Fruit fly (Drosophila melanogaster) whole organism, embryonic: ENCODE data around the gene Pex3.

Experiments
- C15 ChIP-seq: fragments of 200-800 bp; sonication (Bioruptor generic); IDR thresholded peaks from 3 replicates; pipeline ENCODE4 v1.3.6; 2022; ENCODE audit warnings: missing biosample characterization, missing genetic modification characterization
- CG1024 ChIP-seq: fragments of 200-800 bp; sonication (Bioruptor generic); IDR thresholded peaks from 2 replicates; pipeline ENCODE4 v1.3.6; 2022; ENCODE audit warnings: missing biosample characterization, missing genetic modification characterization
- CG10267 ChIP-seq: fragments of 200-800 bp; sonication (Bioruptor generic); optimal IDR thresholded peaks from 2 replicates; lab custom pipeline; 2018; ENCODE audit warnings: missing biosample characterization, mild to moderate bottlenecking, missing genetic modification characterization, moderate library complexity
- CG10274 ChIP-seq: fragments of 200-800 bp; sonication (Bioruptor generic); optimal IDR thresholded peaks from 3 replicates; lab custom pipeline; 2017; ENCODE audit warnings: missing biosample characterization, mild to moderate bottlenecking, missing genetic modification characterization
- CG11456 ChIP-seq: fragments of 200-800 bp; sonication (Bioruptor generic); IDR thresholded peaks from 3 replicates; pipeline ENCODE4 v1.3.6; 2022; ENCODE audit warnings: missing biosample characterization, missing genetic modification characterization
- CG12219 ChIP-seq: fragments of 200-800 bp; sonication (Bioruptor generic); optimal IDR thresholded peaks from 3 replicates; lab custom pipeline; 2018; ENCODE audit warnings: missing biosample characterization, mild to moderate bottlenecking, missing genetic modification characterization
- CG15514 ChIP-seq: fragments of 200-800 bp; sonication (Bioruptor generic); optimal IDR thresholded peaks from 3 replicates; lab custom pipeline; 2017; ENCODE audit warnings: missing biosample characterization, missing genetic modification characterization, mild to moderate bottlenecking, moderate library complexity, missing genetic modification reagents
- CG1603 ChIP-seq: fragments of 200-800 bp; sonication (Bioruptor generic); optimal IDR thresholded peaks from 2 replicates; lab custom pipeline; 2019; ENCODE audit warnings: missing biosample characterization, mild to moderate bottlenecking, missing genetic modification characterization, moderate library complexity
- CG1647 ChIP-seq: fragments of 200-800 bp; sonication (Bioruptor generic); optimal IDR thresholded peaks from 3 replicates; lab custom pipeline; 2016; ENCODE audit warnings: missing biosample characterization, missing genetic modification characterization
- CG1792 ChIP-seq: fragments of 200-800 bp; sonication (Bioruptor generic); optimal IDR thresholded peaks from 2 replicates; lab custom pipeline; 2016; ENCODE audit warnings: missing biosample characterization, missing genetic modification characterization
- CG1832 ChIP-seq: fragments of 200-800 bp; sonication (Bioruptor generic); optimal IDR thresholded peaks from 2 replicates; lab custom pipeline; 2017; ENCODE audit warnings: missing biosample characterization, mild to moderate bottlenecking, missing genetic modification characterization, inconsistent platforms
- CG32532 ChIP-seq: fragments of 200-800 bp; sonication (Bioruptor generic); IDR thresholded peaks from 2 replicates; pipeline ENCODE4 v1.3.6; 2022; ENCODE audit warnings: missing biosample characterization, missing genetic modification characterization
- CG4360 ChIP-seq: fragments of 200-800 bp; sonication (Bioruptor generic); IDR thresholded peaks from 2 replicates; pipeline ENCODE4 v1.3.6; 2022; ENCODE audit warnings: missing biosample characterization, missing genetic modification characterization
- CG4730 ChIP-seq: fragments of 200-800 bp; sonication (Bioruptor generic); IDR thresholded peaks from 2 replicates; pipeline ENCODE4 v1.3.6; 2022; ENCODE audit warnings: missing biosample characterization, missing genetic modification characterization
- CG5953 ChIP-seq: fragments of 200-800 bp; sonication (Bioruptor generic); IDR thresholded peaks from 2 replicates; pipeline ENCODE4 v1.3.6; 2022; ENCODE audit warnings: missing biosample characterization, missing genetic modification characterization
- CG6272 ChIP-seq: fragments of 200-800 bp; sonication (Bioruptor generic); IDR thresholded peaks from 2 replicates; pipeline ENCODE4 v1.3.6; 2022; ENCODE audit warnings: missing biosample characterization, missing genetic modification characterization
- CG8290 ChIP-seq, 3 experiments: fragments of 200-800 bp; sonication (Bioruptor generic); optimal IDR thresholded peaks; 2 replicates each; lab custom pipeline; 2016 to 2019; ENCODE audit warnings: missing biosample characterization in 3 of 3, missing genetic modification characterization in 3 of 3, mild to moderate bottlenecking in 2 of 3, moderate library complexity in 1 of 3
- Gug ChIP-seq: fragments of 200-800 bp; sonication (Bioruptor generic); IDR thresholded peaks from 4 replicates; pipeline ENCODE4 v1.3.6; 2022; ENCODE audit warnings: missing biosample characterization, missing genetic modification characterization
- Lpt ChIP-seq: fragments of >200 bp; optimal IDR thresholded peaks from 2 replicates; lab custom pipeline; 2018; ENCODE audit warnings: missing biosample characterization, missing genetic modification characterization
- Myb ChIP-seq: fragments of 200-800 bp; sonication (Bioruptor generic); optimal IDR thresholded peaks from 2 replicates; lab custom pipeline; 2016; ENCODE audit warnings: missing biosample characterization, missing genetic modification characterization
- Nf-YB ChIP-seq: fragments of 200-800 bp; sonication (Bioruptor generic); optimal IDR thresholded peaks from 3 replicates; lab custom pipeline; 2019; ENCODE audit warnings: missing biosample characterization, mild to moderate bottlenecking, missing genetic modification characterization, moderate library complexity
- Ravus ChIP-seq: fragments of 200-800 bp; sonication (Bioruptor generic); IDR thresholded peaks from 2 replicates; pipeline ENCODE4 v1.3.6; 2022; ENCODE audit warnings: missing biosample characterization, missing genetic modification characterization
- Rx ChIP-seq: fragments of 200-800 bp; sonication (Bioruptor generic); IDR thresholded peaks from 2 replicates; pipeline ENCODE4 v1.3.6; 2022; ENCODE audit warnings: missing biosample characterization, missing genetic modification characterization
- Sox100B ChIP-seq: fragments of 200-800 bp; sonication (Bioruptor generic); optimal IDR thresholded peaks from 3 replicates; lab custom pipeline; 2018; ENCODE audit warnings: missing biosample characterization, mild to moderate bottlenecking, missing genetic modification characterization
- Trl ChIP-seq, 3 experiments: fragments of >200 bp in 2 of 3; fragments of 200-800 bp in 1 of 3; sonication (Bioruptor generic) in 1 of 3; optimal IDR thresholded peaks; 2 replicates in 1 of 3; 3 replicates in 2 of 3; lab custom pipeline; 2016 to 2017; ENCODE audit warnings: missing biosample characterization in 1 of 3, missing genetic modification characterization in 1 of 3
- amos ChIP-seq: fragments of 200-800 bp; sonication (Bioruptor generic); IDR thresholded peaks from 2 replicates; pipeline ENCODE4 v1.3.6; 2022; ENCODE audit warnings: missing biosample characterization, missing genetic modification characterization; ENCODE audit not compliant: partially characterized antibody
- bbx ChIP-seq: fragments of 200-800 bp; sonication (Bioruptor generic); IDR thresholded peaks from 2 replicates; pipeline ENCODE4 v1.3.6; 2022; ENCODE audit warnings: missing biosample characterization, missing genetic modification characterization; ENCODE audit not compliant: partially characterized antibody
- bowl ChIP-seq: fragments of 200-800 bp; sonication (Bioruptor generic); IDR thresholded peaks from 2 replicates; pipeline ENCODE4 v1.3.6; 2022; ENCODE audit warnings: missing biosample characterization, missing genetic modification characterization
- cato ChIP-seq: fragments of 200-800 bp; sonication (Bioruptor generic); optimal IDR thresholded peaks from 2 replicates; lab custom pipeline; 2016; ENCODE audit warnings: missing biosample characterization, missing genetic modification characterization, borderline replicate concordance
- chn ChIP-seq: fragments of 200-800 bp; sonication (Bioruptor generic); optimal IDR thresholded peaks from 2 replicates; lab custom pipeline; 2016; ENCODE audit warnings: missing biosample characterization, missing genetic modification characterization
- disco-r ChIP-seq: fragments of 200-800 bp; sonication (Bioruptor generic); optimal IDR thresholded peaks from 2 replicates; lab custom pipeline; 2016; ENCODE audit warnings: missing biosample characterization, missing genetic modification characterization
- eyg ChIP-seq: fragments of 200-800 bp; sonication (Bioruptor generic); optimal IDR thresholded peaks from 3 replicates; lab custom pipeline; 2016; ENCODE audit warnings: missing biosample characterization, missing genetic modification characterization
- gcm ChIP-seq: fragments of 200-800 bp; sonication (Bioruptor generic); optimal IDR thresholded peaks from 2 replicates; lab custom pipeline; 2019; ENCODE audit warnings: missing biosample characterization, mild to moderate bottlenecking, missing genetic modification characterization, moderate library complexity
- gsb-n ChIP-seq: fragments of 200-800 bp; sonication (Bioruptor generic); optimal IDR thresholded peaks from 3 replicates; lab custom pipeline; 2018; ENCODE audit warnings: missing biosample characterization, mild to moderate bottlenecking, missing genetic modification characterization
- hkb ChIP-seq, 2 experiments: fragments of 200-800 bp in 1 of 2; fragments of >200 bp in 1 of 2; sonication (Bioruptor generic) in 1 of 2; IDR thresholded peaks in 1 of 2; optimal IDR thresholded peaks in 1 of 2; 2 replicates each; pipeline versions ENCODE4 v1.3.6 to Lab custom; 2017 to 2022; ENCODE audit warnings: missing biosample characterization in 1 of 2, missing genetic modification characterization in 1 of 2
- jigr1 ChIP-seq: fragments of 200-800 bp; sonication (Bioruptor generic); IDR thresholded peaks from 3 replicates; pipeline ENCODE4 v1.3.6; 2022; ENCODE audit warnings: missing biosample characterization, missing genetic modification characterization
- jing ChIP-seq: fragments of 200-800 bp; sonication (Bioruptor generic); optimal IDR thresholded peaks from 2 replicates; lab custom pipeline; 2018; ENCODE audit warnings: missing biosample characterization, mild to moderate bottlenecking, missing genetic modification characterization
- klu ChIP-seq: fragments of 200-800 bp; sonication (Bioruptor generic); IDR thresholded peaks from 2 replicates; pipeline ENCODE4 v1.3.6; 2022; ENCODE audit warnings: missing biosample characterization, missing genetic modification characterization
- lov ChIP-seq, 2 experiments: fragments of 200-800 bp in 1 of 2; fragments of >200 bp in 1 of 2; sonication (Bioruptor generic) in 1 of 2; IDR thresholded peaks in 1 of 2; optimal IDR thresholded peaks in 1 of 2; 2 replicates in 1 of 2; 3 replicates in 1 of 2; pipeline versions ENCODE4 v1.3.6 to Lab custom; 2017 to 2022; ENCODE audit warnings: missing biosample characterization in 1 of 2, missing genetic modification characterization in 1 of 2
- prd ChIP-seq, 3 experiments: fragments of >200 bp in 2 of 3; fragments of 200-800 bp in 1 of 3; sonication (Bioruptor generic) in 1 of 3; optimal IDR thresholded peaks in 2 of 3; IDR thresholded peaks in 1 of 3; 2 replicates in 2 of 3; 3 replicates in 1 of 3; pipeline versions ENCODE4 v1.3.6 to Lab custom; 2017 to 2022; ENCODE audit warnings: missing biosample characterization in 1 of 3, missing genetic modification characterization in 1 of 3
- sc ChIP-seq, 3 experiments: fragments of >200 bp in 2 of 3; fragments of 200-800 bp in 1 of 3; sonication (Bioruptor generic) in 1 of 3; optimal IDR thresholded peaks; 2 replicates in 2 of 3; 3 replicates in 1 of 3; lab custom pipeline; 2017; ENCODE audit warnings: mild to moderate bottlenecking in 1 of 3, missing biosample characterization in 1 of 3, missing genetic modification characterization in 1 of 3, missing genetic modification reagents in 1 of 3
- seq ChIP-seq: fragments of 200-800 bp; sonication (Bioruptor generic); IDR thresholded peaks from 2 replicates; pipeline ENCODE4 v1.3.6; 2022; ENCODE audit warnings: missing biosample characterization, missing genetic modification characterization
- twi ChIP-seq: fragments of 200-800 bp; optimal IDR thresholded peaks from 2 replicates; lab custom pipeline; 2019; ENCODE audit warnings: missing biosample characterization, mild to moderate bottlenecking, missing genetic modification characterization, moderate library complexity
- vfl ChIP-seq: fragments of 200-800 bp; sonication (Bioruptor generic); optimal IDR thresholded peaks from 2 replicates; lab custom pipeline; 2016; ENCODE audit warnings: missing biosample characterization, missing genetic modification characterization
- zen ChIP-seq: fragments of 200-800 bp; sonication (Bioruptor generic); optimal IDR thresholded peaks from 3 replicates; lab custom pipeline; 2018; ENCODE audit warnings: missing biosample characterization, mild to moderate bottlenecking, missing genetic modification characterization, moderate library complexity
- zfh2 ChIP-seq: fragments of 200-800 bp; sonication (Bioruptor generic); optimal IDR thresholded peaks from 2 replicates; lab custom pipeline; 2016; ENCODE audit warnings: missing biosample characterization, missing genetic modification characterization

Pex3 gene

DNA sequence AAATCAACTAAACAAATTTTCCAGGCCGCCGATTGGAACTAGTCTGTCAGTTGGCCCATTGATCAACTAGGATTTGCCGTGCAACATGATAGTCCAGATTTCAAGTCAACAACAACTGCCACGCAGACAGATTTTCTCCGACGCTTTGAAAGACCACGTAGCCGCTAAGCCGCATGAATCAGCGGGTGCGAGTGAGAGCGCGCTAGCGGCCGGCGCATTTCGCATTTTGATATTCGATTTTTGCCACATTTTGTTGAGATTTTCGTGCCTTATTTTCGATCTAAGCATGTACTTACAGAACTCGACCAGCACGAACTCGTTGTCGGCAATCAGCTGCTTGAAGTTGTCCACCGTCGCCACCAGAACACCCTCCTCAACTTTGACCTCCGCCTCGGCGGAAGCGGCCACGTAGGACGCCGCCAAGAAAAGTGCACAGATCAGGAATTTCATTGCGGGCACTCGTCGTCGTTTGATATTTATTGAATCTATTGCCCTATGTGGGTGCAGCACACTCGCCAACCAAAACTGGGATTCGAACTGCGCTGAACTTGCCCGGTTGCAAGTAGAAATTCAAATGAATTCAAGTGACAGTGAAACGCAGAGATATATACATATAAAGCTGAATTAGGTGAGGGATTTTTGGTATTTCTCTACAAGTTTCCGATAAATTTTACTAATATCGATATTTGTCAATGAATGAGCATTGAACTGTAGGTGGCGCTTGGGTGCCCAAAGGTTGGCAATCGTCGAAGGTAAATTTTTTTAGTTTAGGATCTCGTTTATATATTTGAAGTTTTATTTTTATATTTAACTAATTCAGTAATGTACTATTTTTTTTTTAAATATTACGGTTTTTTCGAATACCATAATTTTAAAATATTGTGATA, 1.9 kb upstream of the Pex3 start, which contains the start of gene Pdi (continued):
- TF ChIP-seq chn (GFP tag; lab: Kevin White, UChicago), result no peak
- no peak for TF ChIP-seq CG4360
- TF ChIP-seq CG6272, result 0 out of 2 replicates have a peak, but pooled peaks have one; percentile 41
- TF ChIP-seq jigr1 (GFP tag; lab: Robert Waterston, UW), result no peak; the same call in 2 of the 3 replicates
- TF ChIP-seq bbx, result peak; percentile 83
- TF ChIP-seq CG1647 (GFP tag; lab: Kevin White, UChicago), result peak; percentile 14
- TF ChIP-seq jing (GFP tag; lab: Kevin White, UChicago), result no peak
- TF ChIP-seq CG10274, result no peak
- TF ChIP-seq CG10267 (tag; lab: Kevin White, UChicago), result peak; percentile 64
- TF ChIP-seq Lpt (GFP tag; lab: Kevin White, UChicago), result no peak
- no peak for TF ChIP-seq CG8290 (GFP tag; optimal IDR thresholded peaks at IDR 0.05; lab: Kevin White, UChicago)
- peak; percentile 14 to 50 for TF ChIP-seq CG8290 (tag; optimal IDR thresholded peaks at IDR 0.05; lab: Kevin White, UChicago)
- TF ChIP-seq CG11456 (GFP tag; lab: Robert Waterston, UW), result no peak
- peak; percentile 58 for TF ChIP-seq CG15514 (GFP tag; lab: Kevin White, UChicago)
- TF ChIP-seq klu (GFP tag; lab: Robert Waterston, UW), result no peak
- no peak for TF ChIP-seq lov (optimal IDR thresholded peaks at IDR 0.05; lab: Kevin White, UChicago)
- no peak for TF ChIP-seq lov (GFP tag; IDR thresholded peaks at IDR 0.05; lab: Robert Waterston, UW)
- TF ChIP-seq sc (optimal IDR thresholded peaks at IDR 0.05; lab: Kevin White, UChicago), result no peak
- no peak for TF ChIP-seq sc (GFP tag; optimal IDR thresholded peaks at IDR 0.05; lab: Kevin White, UChicago)
- no peak for TF ChIP-seq disco-r (GFP tag; lab: Kevin White, UChicago)
- TF ChIP-seq hkb (optimal IDR thresholded peaks at IDR 0.05; lab: Kevin White, UChicago), result no peak
- 0 out of 2 replicates have a peak, but pooled peaks have one; percentile 18 for TF ChIP-seq hkb (GFP tag; IDR thresholded peaks at IDR 0.05; lab: Robert Waterston, UW)
- no peak for TF ChIP-seq zfh2 (GFP tag; lab: Kevin White, UChicago)
- no peak for TF ChIP-seq cato (GFP tag; lab: Kevin White, UChicago)
- peak; percentile 80 for TF ChIP-seq CG1603 (tag; lab: Kevin White, UChicago)
- TF ChIP-seq zen (tag; lab: Kevin White, UChicago), result peak; percentile 19
- TF ChIP-seq Sox100B (GFP tag; lab: Kevin White, UChicago), result no peak
- peak; percentile 30 for TF ChIP-seq Myb (GFP tag; lab: Kevin White, UChicago)
- TF ChIP-seq CG5953 (GFP tag; lab: Robert Waterston, UW), result no peak
- no peak for TF ChIP-seq Ravus (GFP tag; lab: Robert Waterston, UW)
- no peak for TF ChIP-seq gcm (GFP tag; lab: Kevin White, UChicago)
- TF ChIP-seq Gug, result 0 out of 4 replicates have a peak, but pooled peaks have one; percentile 2
- TF ChIP-seq Rx (GFP tag; lab: Robert Waterston, UW), result no peak
- peak; percentile 12 for TF ChIP-seq Nf-YB (GFP tag; lab: Kevin White, UChicago)
- no peak for TF ChIP-seq eyg
- no peak for TF ChIP-seq C15 (GFP tag; lab: Robert Waterston, UW)
- peak; percentile 89 for TF ChIP-seq amos (GFP tag; lab: Robert Waterston, UW)
- TF ChIP-seq CG1792 (GFP tag; lab: Kevin White, UChicago), result peak; percentile 7
- TF ChIP-seq CG4730 (GFP tag; lab: Robert Waterston, UW), result no peak
- no peak for TF ChIP-seq CG12219 (GFP tag; lab: Kevin White, UChicago)
- peak; percentile 71 for TF ChIP-seq CG1832 (GFP tag; lab: Kevin White, UChicago)
- TF ChIP-seq twi (tag; lab: Kevin White, UChicago), result no peak
- TF ChIP-seq vfl (GFP tag; lab: Kevin White, UChicago), result no peak
- TF ChIP-seq gsb-n (tag; lab: Kevin White, UChicago), result peak; percentile 32
- TF ChIP-seq CG32532 (GFP tag; lab: Robert Waterston, UW), result peak; percentile 45
- TF ChIP-seq bowl (GFP tag; lab: Robert Waterston, UW), result no peak
- no peak for TF ChIP-seq prd (optimal IDR thresholded peaks at IDR 0.05; lab: Kevin White, UChicago)
- TF ChIP-seq prd (GFP tag; IDR thresholded peaks at IDR 0.05; lab: Robert Waterston, UW), result no peak
- TF ChIP-seq seq (GFP tag; lab: Robert Waterston, UW), result peak; percentile 43; the same call in 1 of the 2 replicates
- TF ChIP-seq Trl (optimal IDR thresholded peaks at IDR 0.05; lab: Kevin White, UChicago), result peak in 1 of 2 experiments; percentile 55
- TF ChIP-seq Trl (GFP tag; optimal IDR thresholded peaks at IDR 0.05; lab: Kevin White, UChicago), result no peak
- TF ChIP-seq CG1024 (GFP tag; lab: Robert Waterston, UW), result no peak
